Worm (Caenorhabditis elegans) whole organism, young adult: Measurements from ENCODE around the gene K08E7.4.

Source experiments
- ZK185.1 ChIP-seq: sonication (generic microtip); optimal IDR thresholded peaks from 2 replicates; lab custom pipeline; 2016; ENCODE audit warnings: mild to moderate bottlenecking, missing genetic modification characterization, missing compliant biosample characterization; ENCODE audit not compliant: poor library complexity, severe bottlenecking
- ceh-100 ChIP-seq: fragments of 200-800 bp; sonication (Bioruptor generic); IDR thresholded peaks from 2 replicates; pipeline ENCODE4 v1.3.6; 2022; ENCODE audit warnings: missing genetic modification reagents, missing genetic modification characterization, missing compliant biosample characterization
- hmg-1.2 ChIP-seq: fragments of 200-800 bp; sonication (Bioruptor generic); IDR thresholded peaks from 2 replicates; pipeline ENCODE4 v1.3.6; 2022; ENCODE audit warnings: missing genetic modification reagents, missing genetic modification characterization, missing compliant biosample characterization
- unc-62 ChIP-seq: fragments of 150-350 bp; optimal IDR thresholded peaks from 2 replicates; lab custom pipeline; 2014; ENCODE audit warnings: missing biosample characterization, missing genetic modification reagents, missing genetic modification characterization

DNA sequence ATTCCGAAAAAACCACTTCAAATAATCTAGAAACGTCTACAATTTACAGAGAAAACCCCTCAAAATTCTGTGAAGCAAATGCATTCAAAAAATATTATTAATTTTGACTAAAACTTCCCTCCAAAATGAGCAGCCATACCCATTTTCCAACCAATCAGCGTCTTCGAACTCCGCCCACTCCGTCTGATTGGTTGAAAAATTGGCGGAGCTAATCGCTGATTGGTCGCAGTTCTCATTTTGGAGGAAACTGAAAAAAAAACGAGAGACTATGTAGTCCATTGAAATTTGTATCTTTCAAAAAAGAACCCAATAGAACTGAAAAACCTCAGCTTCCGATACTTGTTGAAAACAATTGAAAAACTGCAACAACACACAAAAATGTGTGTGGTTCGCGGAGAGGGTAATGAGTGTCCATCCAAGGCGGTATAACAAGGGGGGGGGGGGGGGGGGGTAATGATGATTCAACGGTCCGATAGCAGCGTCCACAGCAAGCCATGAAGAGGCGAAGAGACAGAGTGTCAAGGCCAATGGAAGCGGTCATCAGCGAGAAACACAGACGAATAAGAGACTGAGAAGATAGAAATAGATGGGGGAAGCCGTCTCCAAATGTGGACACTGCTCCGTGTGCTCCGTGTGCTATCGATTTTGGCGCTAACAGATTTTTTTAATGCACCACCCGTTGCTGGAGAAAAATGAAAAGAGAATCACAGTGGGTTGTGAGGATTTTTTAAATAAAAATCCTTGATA is 46.2 kb upstream of the K08E7.4 start:
- TF ChIP-seq ZK185.1 (tag; lab: Kevin White, UChicago) (no peak), ceh-100 (GFP tag; lab: Robert Waterston, UW) (no peak), unc-62 (GFP tag; lab: Kevin White, UChicago) (no peak), hmg-1.2 (GFP tag; lab: Robert Waterston, UW) (no peak)
